Fruit fly (Drosophila melanogaster) whole organism, embryonic: ENCODE results near the gene p23.

Source experiments
- Adf1 ChIP-seq: fragments of 200-800 bp; sonication (Bioruptor generic); IDR thresholded peaks from 2 replicates; pipeline ENCODE4 v1.3.6; 2022; ENCODE audit warnings: missing biosample characterization, missing genetic modification characterization
- CG10209 ChIP-seq: fragments of 200-800 bp; sonication (Bioruptor generic); optimal IDR thresholded peaks from 3 replicates; lab custom pipeline; 2017; ENCODE audit warnings: missing biosample characterization, mild to moderate bottlenecking, missing genetic modification characterization, missing genetic modification reagents
- CG10267 ChIP-seq: fragments of 200-800 bp; sonication (Bioruptor generic); optimal IDR thresholded peaks from 2 replicates; lab custom pipeline; 2018; ENCODE audit warnings: missing biosample characterization, mild to moderate bottlenecking, missing genetic modification characterization, moderate library complexity
- CG12071 ChIP-seq: fragments of 200-800 bp; sonication (Bioruptor generic); optimal IDR thresholded peaks from 3 replicates; lab custom pipeline; 2018; ENCODE audit warnings: missing biosample characterization, mild to moderate bottlenecking, missing genetic modification characterization
- CG12236 ChIP-seq: fragments of 200-800 bp; sonication (Bioruptor generic); optimal IDR thresholded peaks from 2 replicates; lab custom pipeline; 2016; ENCODE audit warnings: missing biosample characterization, missing genetic modification characterization
- CG13296 ChIP-seq: fragments of 200-800 bp; sonication (Bioruptor generic); optimal IDR thresholded peaks from 3 replicates; lab custom pipeline; 2018; ENCODE audit warnings: missing biosample characterization, mild to moderate bottlenecking, missing genetic modification characterization
- CG15479 ChIP-seq: fragments of 200-800 bp; sonication (Bioruptor generic); optimal IDR thresholded peaks from 3 replicates; lab custom pipeline; 2019; ENCODE audit warnings: missing biosample characterization, mild to moderate bottlenecking, missing genetic modification characterization, moderate library complexity
- CG16813 ChIP-seq: fragments of 200-800 bp; sonication (Bioruptor generic); IDR thresholded peaks from 3 replicates; pipeline ENCODE4 v1.3.6; 2022; ENCODE audit warnings: missing biosample characterization, missing genetic modification characterization; ENCODE audit not compliant: partially characterized antibody
- CG17328 ChIP-seq: fragments of 200-800 bp; sonication (Bioruptor generic); IDR thresholded peaks from 2 replicates; pipeline ENCODE4 v1.3.6; 2022; ENCODE audit warnings: missing biosample characterization, missing genetic modification characterization
- CG34376 ChIP-seq: fragments of 200-800 bp; sonication (Bioruptor generic); optimal IDR thresholded peaks from 2 replicates; lab custom pipeline; 2018; ENCODE audit warnings: missing biosample characterization, mild to moderate bottlenecking, missing genetic modification characterization
- CG34422 ChIP-seq: fragments of 200-800 bp; sonication (Bioruptor generic); IDR thresholded peaks from 3 replicates; pipeline ENCODE4 v1.3.6; 2022; ENCODE audit warnings: missing biosample characterization, missing genetic modification characterization
- CG4820 ChIP-seq: fragments of 200-800 bp; sonication (Bioruptor generic); optimal IDR thresholded peaks from 3 replicates; lab custom pipeline; 2016; ENCODE audit warnings: missing biosample characterization, missing genetic modification characterization
- CG6272 ChIP-seq: fragments of 200-800 bp; sonication (Bioruptor generic); IDR thresholded peaks from 2 replicates; pipeline ENCODE4 v1.3.6; 2022; ENCODE audit warnings: missing biosample characterization, missing genetic modification characterization
- CG8478 ChIP-seq: fragments of >200 bp; optimal IDR thresholded peaks from 2 replicates; lab custom pipeline; 2018
- CG9215 ChIP-seq: fragments of 200-800 bp; sonication (Bioruptor generic); IDR thresholded peaks from 2 replicates; pipeline ENCODE4 v1.3.6; 2022; ENCODE audit warnings: missing biosample characterization, missing genetic modification characterization
- CG9876 ChIP-seq: fragments of 200-800 bp; sonication (Bioruptor generic); optimal IDR thresholded peaks from 2 replicates; lab custom pipeline; 2016; ENCODE audit warnings: missing biosample characterization, missing genetic modification characterization
- D19A ChIP-seq: fragments of 200-800 bp; optimal IDR thresholded peaks from 3 replicates; lab custom pipeline; 2019; ENCODE audit warnings: missing biosample characterization, mild to moderate bottlenecking, missing genetic modification characterization, moderate library complexity
- E2f2 ChIP-seq: fragments of 200-800 bp; sonication (Bioruptor generic); IDR thresholded peaks from 2 replicates; pipeline ENCODE4 v1.3.6; 2022; ENCODE audit warnings: missing biosample characterization, missing genetic modification characterization
- ERR ChIP-seq: fragments of 200-800 bp; sonication (Bioruptor generic); optimal IDR thresholded peaks from 2 replicates; lab custom pipeline; 2016; ENCODE audit warnings: missing biosample characterization, missing genetic modification characterization
- Eip74EF ChIP-seq, 2 experiments: fragments of 200-800 bp in 1 of 2; fragments of >200 bp in 1 of 2; sonication (Bioruptor generic) in 1 of 2; optimal IDR thresholded peaks; 2 replicates each; lab custom pipeline; 2017 to 2019; ENCODE audit warnings: missing biosample characterization in 2 of 2, missing genetic modification characterization in 2 of 2, mild to moderate bottlenecking in 1 of 2, moderate library complexity in 1 of 2
- Ets65A ChIP-seq: fragments of 200-800 bp; sonication (Bioruptor generic); peaks from one replicate; lab custom pipeline; 2016; ENCODE audit warnings: missing biosample characterization, missing genetic modification characterization
- HmgD ChIP-seq: fragments of 200-800 bp; sonication (Bioruptor generic); optimal IDR thresholded peaks from 3 replicates; lab custom pipeline; 2016; ENCODE audit warnings: missing biosample characterization, missing genetic modification characterization
- HmgZ ChIP-seq: fragments of 200-800 bp; sonication (Bioruptor generic); optimal IDR thresholded peaks from 2 replicates; lab custom pipeline; 2018; ENCODE audit warnings: missing biosample characterization, mild to moderate bottlenecking, missing genetic modification characterization
- Hmr ChIP-seq: fragments of 200-800 bp; sonication (Bioruptor generic); optimal IDR thresholded peaks from 3 replicates; lab custom pipeline; 2017; ENCODE audit warnings: mild to moderate bottlenecking, missing biosample characterization, missing genetic modification reagents, missing genetic modification characterization
- Jarid2 ChIP-seq: fragments of 200-800 bp; sonication (Bioruptor generic); optimal IDR thresholded peaks from 3 replicates; lab custom pipeline; 2017; ENCODE audit warnings: mild to moderate bottlenecking, missing biosample characterization, missing genetic modification reagents, missing genetic modification characterization
- Kr ChIP-seq: fragments of 200-800 bp; sonication (Bioruptor generic); optimal IDR thresholded peaks from 2 replicates; lab custom pipeline; 2017; ENCODE audit warnings: missing biosample characterization, mild to moderate bottlenecking, missing genetic modification characterization
- MBD-R2 ChIP-seq: fragments of 200-800 bp; sonication (Bioruptor generic); IDR thresholded peaks from 2 replicates; pipeline ENCODE4 v1.3.6; 2022; ENCODE audit warnings: missing biosample characterization, missing genetic modification characterization
- Sry-β ChIP-seq: fragments of 200-800 bp; sonication (Bioruptor generic); optimal IDR thresholded peaks from 2 replicates; lab custom pipeline; 2018; ENCODE audit warnings: missing biosample characterization, mild to moderate bottlenecking, missing genetic modification characterization, moderate library complexity
- ato ChIP-seq: fragments of 200-800 bp; sonication (Bioruptor generic); IDR thresholded peaks from 2 replicates; pipeline ENCODE4 v1.3.6; 2022; ENCODE audit warnings: missing biosample characterization, missing genetic modification characterization; ENCODE audit not compliant: partially characterized antibody
- bigmax ChIP-seq: fragments of 200-800 bp; sonication (Bioruptor generic); optimal IDR thresholded peaks from 2 replicates; lab custom pipeline; 2018; ENCODE audit warnings: missing biosample characterization, mild to moderate bottlenecking, missing genetic modification characterization
- disco-r ChIP-seq: fragments of 200-800 bp; sonication (Bioruptor generic); optimal IDR thresholded peaks from 2 replicates; lab custom pipeline; 2016; ENCODE audit warnings: missing biosample characterization, missing genetic modification characterization
- dm ChIP-seq: fragments of 200-800 bp; sonication (Bioruptor generic); optimal IDR thresholded peaks from 3 replicates; lab custom pipeline; 2016; ENCODE audit warnings: missing biosample characterization, missing genetic modification characterization
- ems ChIP-seq: fragments of 200-800 bp; sonication (Bioruptor generic); optimal IDR thresholded peaks from 3 replicates; lab custom pipeline; 2016; ENCODE audit warnings: missing biosample characterization, missing genetic modification characterization
- esg ChIP-seq: fragments of 200-800 bp; sonication (Bioruptor generic); conservative IDR thresholded peaks from 2 replicates; pipeline ENCODE4 v1.3.6; 2022; ENCODE audit warnings: missing biosample characterization, missing genetic modification characterization
- fd102C ChIP-seq: fragments of 200-800 bp; sonication (Bioruptor generic); optimal IDR thresholded peaks from 2 replicates; lab custom pipeline; 2018; ENCODE audit warnings: missing biosample characterization, mild to moderate bottlenecking, missing genetic modification characterization, moderate library complexity
- gfzf ChIP-seq: fragments of 200-800 bp; sonication (Bioruptor generic); optimal IDR thresholded peaks from 2 replicates; lab custom pipeline; 2016; ENCODE audit warnings: missing biosample characterization, mild to moderate bottlenecking, missing genetic modification characterization, moderate library complexity
- grn ChIP-seq: fragments of 200-800 bp; sonication (Bioruptor generic); optimal IDR thresholded peaks from 3 replicates; lab custom pipeline; 2017; ENCODE audit warnings: missing biosample characterization, missing genetic modification characterization
- hb ChIP-seq: fragments of 200-800 bp; sonication (Bioruptor generic); IDR thresholded peaks from 3 replicates; pipeline ENCODE4 v1.3.6; 2022; ENCODE audit warnings: missing biosample characterization, missing genetic modification characterization; ENCODE audit not compliant: partially characterized antibody
- lilli ChIP-seq: fragments of 200-800 bp; sonication (Bioruptor generic); optimal IDR thresholded peaks from 3 replicates; lab custom pipeline; 2016; ENCODE audit warnings: missing biosample characterization, missing genetic modification characterization
- nau ChIP-seq: fragments of 200-800 bp; sonication (Bioruptor generic); optimal IDR thresholded peaks from 3 replicates; lab custom pipeline; 2017; ENCODE audit warnings: missing biosample characterization, mild to moderate bottlenecking, missing genetic modification characterization, missing genetic modification reagents
- onecut ChIP-seq: fragments of 200-800 bp; sonication (Bioruptor generic); IDR thresholded peaks from 2 replicates; pipeline ENCODE4 v1.3.6; 2022; ENCODE audit warnings: missing biosample characterization, missing genetic modification characterization
- org-1 ChIP-seq: fragments of 200-800 bp; sonication (Bioruptor generic); optimal IDR thresholded peaks from 2 replicates; lab custom pipeline; 2017; ENCODE audit warnings: missing biosample characterization, missing genetic modification characterization
- pros ChIP-seq: fragments of 200-800 bp; sonication (Bioruptor generic); optimal IDR thresholded peaks from 3 replicates; lab custom pipeline; 2019; ENCODE audit warnings: missing biosample characterization, mild to moderate bottlenecking, missing genetic modification characterization, moderate library complexity
- scrt ChIP-seq: fragments of 200-800 bp; sonication (Bioruptor generic); optimal IDR thresholded peaks from 2 replicates; lab custom pipeline; 2018; ENCODE audit warnings: missing biosample characterization, mild to moderate bottlenecking, missing genetic modification characterization, moderate library complexity
- sd ChIP-seq: fragments of 200-800 bp; sonication (Bioruptor generic); optimal IDR thresholded peaks from 3 replicates; lab custom pipeline; 2018; ENCODE audit warnings: missing biosample characterization, mild to moderate bottlenecking, missing genetic modification characterization, moderate library complexity
- sens ChIP-seq: fragments of 200-800 bp; sonication (Bioruptor generic); peaks from one replicate; lab custom pipeline; 2016; ENCODE audit warnings: missing biosample characterization, missing genetic modification characterization
- seq ChIP-seq: fragments of 200-800 bp; sonication (Bioruptor generic); IDR thresholded peaks from 2 replicates; pipeline ENCODE4 v1.3.6; 2022; ENCODE audit warnings: missing biosample characterization, missing genetic modification characterization
- sim ChIP-seq: fragments of 200-800 bp; sonication (Bioruptor generic); IDR thresholded peaks from 2 replicates; pipeline ENCODE4 v1.3.6; 2022; ENCODE audit warnings: missing biosample characterization, missing genetic modification characterization
- zfh1 ChIP-seq: fragments of 200-800 bp; sonication (Bioruptor generic); IDR thresholded peaks from 3 replicates; pipeline ENCODE4 v1.3.6; 2022; ENCODE audit warnings: missing biosample characterization, missing genetic modification characterization

p23 gene

dm6 chr3R:9631564-9631963 lies 46.2 kb upstream of the p23 start, which contains the start of gene SpdS (continued):
- TF ChIP-seq lilli (GFP tag; lab: Kevin White, UChicago): no peak
- TF ChIP-seq dm (GFP tag; lab: Kevin White, UChicago): peak; percentile 78
- TF ChIP-seq ERR (GFP tag; lab: Kevin White, UChicago): peak; percentile 79
- no peak for TF ChIP-seq org-1 (GFP tag; lab: Kevin White, UChicago)
- TF ChIP-seq sens: peak; percentile 62
- TF ChIP-seq CG34376 (GFP tag; lab: Kevin White, UChicago): peak; percentile 28
- peak; percentile 18 for TF ChIP-seq nau (GFP tag; lab: Kevin White, UChicago)
- TF ChIP-seq gfzf (GFP tag; lab: Kevin White, UChicago): peak; percentile 57
- TF ChIP-seq Kr (GFP tag; lab: Kevin White, UChicago): no peak
- no peak for TF ChIP-seq disco-r (GFP tag; lab: Kevin White, UChicago)
- no peak for TF ChIP-seq seq (GFP tag; lab: Robert Waterston, UW)
- TF ChIP-seq Hmr (GFP tag; lab: Kevin White, UChicago): no peak
- peak; percentile 72; the same call in 1 of the 3 replicates for TF ChIP-seq CG34422
- TF ChIP-seq CG13296: peak; percentile 30
- TF ChIP-seq zfh1 (GFP tag; lab: Robert Waterston, UW): no peak
- TF ChIP-seq HmgZ: peak; percentile 21
- no peak for TF ChIP-seq hb (GFP tag; lab: Robert Waterston, UW)
- TF ChIP-seq CG9876: no peak
- no peak for TF ChIP-seq CG17328 (GFP tag; lab: Robert Waterston, UW)
- TF ChIP-seq MBD-R2: 0 out of 2 replicates have a peak, but pooled peaks have one; percentile 18
- TF ChIP-seq pros (GFP tag; lab: Kevin White, UChicago): peak; percentile 15
- TF ChIP-seq sd (tag; lab: Kevin White, UChicago): peak; percentile 81
- TF ChIP-seq scrt (GFP tag; lab: Kevin White, UChicago): peak; percentile 84
- no peak for TF ChIP-seq Eip74EF (GFP tag; optimal IDR thresholded peaks at IDR 0.05; lab: Kevin White, UChicago)
- TF ChIP-seq, all 482 proteins: peak for 22

DNA sequence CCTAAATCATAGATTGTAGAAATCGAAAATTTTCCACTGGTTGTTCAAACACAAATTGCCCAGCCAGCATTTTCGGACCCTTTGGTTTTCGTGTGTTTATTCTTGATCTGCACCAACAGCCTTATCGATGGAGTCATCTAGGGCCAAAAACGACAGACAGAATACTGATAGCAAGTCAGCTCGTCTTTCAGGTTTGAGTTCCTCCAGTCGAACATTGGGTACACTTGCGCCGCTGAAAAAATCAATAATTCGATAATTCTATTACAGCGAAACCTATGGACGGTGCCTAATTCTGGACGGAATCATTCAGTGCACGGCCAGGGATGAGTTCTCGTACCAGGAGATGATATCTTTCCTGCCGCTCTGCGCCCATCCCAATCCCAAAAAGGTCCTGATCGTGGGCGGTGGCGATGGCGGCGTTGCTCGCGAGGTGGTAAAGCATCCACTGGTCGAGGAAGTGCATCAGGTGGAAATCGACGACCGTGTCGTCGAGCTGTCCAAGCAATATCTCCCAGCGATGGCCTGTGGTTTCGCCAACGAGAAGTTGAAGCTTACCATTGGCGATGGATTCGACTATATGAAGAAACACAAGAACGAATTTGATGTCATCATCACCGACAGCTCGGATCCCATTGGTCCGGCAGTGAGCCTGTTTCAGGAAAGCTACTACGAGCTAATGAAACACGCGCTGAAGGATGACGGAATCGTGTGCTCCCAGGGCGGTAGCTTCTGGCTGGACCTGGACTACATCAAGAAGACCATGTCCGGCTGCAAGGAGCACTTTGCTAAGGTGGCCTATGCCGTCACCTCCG lies 45.4 kb upstream of the p23 start:
- TF ChIP-seq bigmax (GFP tag; lab: Kevin White, UChicago) (no peak), D19A (tag; lab: Kevin White, UChicago) (peak; percentile 67), CG8478 (lab: Kevin White, UChicago) (peak; percentile 27), CG15479 (peak; percentile 72), MBD-R2 (no peak), CG12236 (GFP tag; lab: Kevin White, UChicago) (no peak), grn (peak; percentile 47), Sry-β (no peak), Ets65A (peak; percentile 91), Jarid2 (GFP tag; lab: Kevin White, UChicago) (no peak), onecut (peak; percentile 81), ems (GFP tag; lab: Kevin White, UChicago) (no peak), ato (GFP tag; lab: Robert Waterston, UW) (0 out of 2 replicates have a peak, but pooled peaks have one; percentile 23), CG10267 (tag; lab: Kevin White, UChicago) (no peak)

- TF ChIP-seq CG9215 (GFP tag; lab: Robert Waterston, UW) (no peak), Adf1 (GFP tag; lab: Robert Waterston, UW) (no peak), fd102C (no peak), sim (GFP tag; lab: Robert Waterston, UW) (no peak), HmgD (GFP tag; lab: Kevin White, UChicago) (peak; percentile 61), E2f2 (peak; percentile 71), CG4820 (GFP tag; lab: Kevin White, UChicago) (no peak), CG6272 (GFP tag; lab: Robert Waterston, UW) (0 out of 2 replicates have a peak, but pooled peaks have one; percentile 35), esg (GFP tag; lab: Robert Waterston, UW) (no peak), CG12071 (GFP tag; lab: Kevin White, UChicago) (no peak), CG10209 (no peak), CG16813 (GFP tag; lab: Robert Waterston, UW) (peak; percentile 91), sens (peak; percentile 76)
These were observed 40.4 kb upstream of the p23 start, which contains the start of gene Scm for dm6 chr3R:9637361-9637760. Scm (minus strand) TSS chr3R:9637611.
